Fruit fly (Drosophila melanogaster) whole organism, embryonic: ENCODE results near the gene Datp.
A peak's percentile ranks its signal among the peaks of the same experiment; 100 is the strongest.

Source experiments
- Ada2b ChIP-seq: fragments of 200-800 bp; sonication (Bioruptor generic); IDR thresholded peaks from 2 replicates; pipeline ENCODE4 v1.3.6; 2022; ENCODE audit warnings: missing biosample characterization, missing genetic modification characterization
- Atf-2 ChIP-seq: fragments of 200-800 bp; sonication (Bioruptor generic); optimal IDR thresholded peaks from 2 replicates; lab custom pipeline; 2016; ENCODE audit warnings: missing biosample characterization, missing genetic modification characterization
- CG1024 ChIP-seq: fragments of 200-800 bp; sonication (Bioruptor generic); IDR thresholded peaks from 2 replicates; pipeline ENCODE4 v1.3.6; 2022; ENCODE audit warnings: missing biosample characterization, missing genetic modification characterization
- CG10462 ChIP-seq: fragments of 200-800 bp; sonication (Bioruptor generic); optimal IDR thresholded peaks from 2 replicates; lab custom pipeline; 2016; ENCODE audit warnings: missing biosample characterization, missing genetic modification characterization
- CG12942 ChIP-seq: fragments of 200-800 bp; sonication (Bioruptor generic); optimal IDR thresholded peaks from 3 replicates; lab custom pipeline; 2016; ENCODE audit warnings: missing biosample characterization, missing genetic modification characterization
- CG14014 ChIP-seq: fragments of 200-800 bp; sonication (Bioruptor generic); IDR thresholded peaks from 2 replicates; pipeline ENCODE4 v1.3.6; 2022; ENCODE audit warnings: missing biosample characterization, missing genetic modification characterization
- CG15073 ChIP-seq: fragments of 200-800 bp; sonication (Bioruptor generic); optimal IDR thresholded peaks from 2 replicates; lab custom pipeline; 2016; ENCODE audit warnings: missing biosample characterization, missing genetic modification characterization
- CG15601 ChIP-seq: fragments of 200-800 bp; sonication (Bioruptor generic); optimal IDR thresholded peaks from 3 replicates; lab custom pipeline; 2019; ENCODE audit warnings: missing biosample characterization, mild to moderate bottlenecking, missing genetic modification characterization, moderate library complexity
- CG15696 ChIP-seq: fragments of 200-800 bp; sonication (Bioruptor generic); optimal IDR thresholded peaks from 2 replicates; lab custom pipeline; 2019; ENCODE audit warnings: missing biosample characterization, mild to moderate bottlenecking, missing genetic modification characterization, moderate library complexity
- CG1602 ChIP-seq: fragments of 200-800 bp; sonication (Bioruptor generic); optimal IDR thresholded peaks from 3 replicates; lab custom pipeline; 2016; ENCODE audit warnings: missing biosample characterization, missing genetic modification characterization
- CG17802 ChIP-seq: fragments of 200-800 bp; sonication (Bioruptor generic); optimal IDR thresholded peaks from 2 replicates; lab custom pipeline; 2018; ENCODE audit warnings: missing biosample characterization, mild to moderate bottlenecking, missing genetic modification characterization, moderate library complexity
- CG17829 ChIP-seq: fragments of 200-800 bp; optimal IDR thresholded peaks from 2 replicates; lab custom pipeline; 2019; ENCODE audit warnings: missing biosample characterization, mild to moderate bottlenecking, missing genetic modification characterization, moderate library complexity
- CG17912 ChIP-seq: fragments of 200-800 bp; sonication (Bioruptor generic); optimal IDR thresholded peaks from 2 replicates; lab custom pipeline; 2018; ENCODE audit warnings: missing biosample characterization, mild to moderate bottlenecking, missing genetic modification characterization
- CG2889 ChIP-seq: fragments of 200-800 bp; sonication (Bioruptor generic); IDR thresholded peaks from 3 replicates; pipeline ENCODE4 v1.3.6; 2022; ENCODE audit warnings: missing biosample characterization, missing genetic modification characterization
- CG33213 ChIP-seq: fragments of 200-800 bp; sonication (Bioruptor generic); optimal IDR thresholded peaks from 3 replicates; lab custom pipeline; 2016; ENCODE audit warnings: missing biosample characterization, missing genetic modification characterization
- CG4282 ChIP-seq: fragments of 200-800 bp; sonication (Bioruptor generic); optimal IDR thresholded peaks from 2 replicates; lab custom pipeline; 2016; ENCODE audit warnings: missing biosample characterization, missing genetic modification characterization
- CG6689 ChIP-seq: fragments of 200-800 bp; sonication (Bioruptor generic); IDR thresholded peaks from 2 replicates; pipeline ENCODE4 v1.3.6; 2022; ENCODE audit warnings: missing biosample characterization, missing genetic modification characterization
- CG7745 ChIP-seq: fragments of 200-800 bp; sonication (Bioruptor generic); optimal IDR thresholded peaks from 2 replicates; lab custom pipeline; 2018; ENCODE audit warnings: missing biosample characterization, mild to moderate bottlenecking, missing genetic modification characterization, moderate library complexity
- CG8089 ChIP-seq: fragments of 200-800 bp; sonication (Bioruptor generic); optimal IDR thresholded peaks from 3 replicates; lab custom pipeline; 2016; ENCODE audit warnings: missing biosample characterization, missing genetic modification characterization
- CG8478 ChIP-seq: fragments of >200 bp; optimal IDR thresholded peaks from 2 replicates; lab custom pipeline; 2018
- CHES-1-like ChIP-seq: fragments of 200-800 bp; sonication (Bioruptor generic); optimal IDR thresholded peaks from 2 replicates; lab custom pipeline; 2016; ENCODE audit warnings: missing biosample characterization, missing genetic modification characterization
- D ChIP-seq, 2 experiments: fragments of 200-800 bp in 1 of 2; fragments of >200 bp in 1 of 2; sonication (Bioruptor generic) in 1 of 2; optimal IDR thresholded peaks; 2 replicates in 1 of 2; 3 replicates in 1 of 2; lab custom pipeline; 2017; ENCODE audit warnings: mild to moderate bottlenecking in 1 of 2, missing biosample characterization in 1 of 2, missing genetic modification characterization in 1 of 2, missing genetic modification reagents in 1 of 2
- Doc2 ChIP-seq: fragments of 200-800 bp; sonication (Bioruptor generic); IDR thresholded peaks from 2 replicates; pipeline ENCODE4 v1.3.6; 2022; ENCODE audit warnings: missing biosample characterization, missing genetic modification characterization
- Ets97D ChIP-seq: fragments of 200-800 bp; sonication (Bioruptor generic); optimal IDR thresholded peaks from 3 replicates; lab custom pipeline; 2016; ENCODE audit warnings: missing biosample characterization, missing genetic modification characterization
- Gsc ChIP-seq: fragments of 200-800 bp; sonication (Bioruptor generic); IDR thresholded peaks from 2 replicates; pipeline ENCODE4 v1.3.6; 2022; ENCODE audit warnings: missing biosample characterization, missing genetic modification characterization
- H15 ChIP-seq: fragments of 200-800 bp; sonication (Bioruptor generic); IDR thresholded peaks from 3 replicates; pipeline ENCODE4 v1.3.6; 2022; ENCODE audit warnings: missing biosample characterization, missing genetic modification characterization
- HLHmδ ChIP-seq: fragments of 200-800 bp; sonication (Bioruptor generic); optimal IDR thresholded peaks from 2 replicates; lab custom pipeline; 2018; ENCODE audit warnings: missing biosample characterization, mild to moderate bottlenecking, missing genetic modification characterization, moderate library complexity
- Max ChIP-seq: fragments of 200-800 bp; sonication (Bioruptor generic); optimal IDR thresholded peaks from 2 replicates; lab custom pipeline; 2016; ENCODE audit warnings: missing biosample characterization, mild to moderate bottlenecking, missing genetic modification characterization
- NC2α ChIP-seq: fragments of 200-800 bp; sonication (Bioruptor generic); optimal IDR thresholded peaks from 2 replicates; lab custom pipeline; 2016; ENCODE audit warnings: missing biosample characterization, missing genetic modification characterization
- NC2β ChIP-seq: fragments of 200-800 bp; sonication (Bioruptor generic); optimal IDR thresholded peaks from 2 replicates; lab custom pipeline; 2016; ENCODE audit warnings: missing biosample characterization, missing genetic modification characterization
- NK7.1 ChIP-seq: fragments of 200-800 bp; sonication (Bioruptor generic); optimal IDR thresholded peaks from 3 replicates; lab custom pipeline; 2016; ENCODE audit warnings: missing biosample characterization, missing genetic modification characterization
- Side ChIP-seq: fragments of 200-800 bp; sonication (Bioruptor generic); optimal IDR thresholded peaks from 2 replicates; lab custom pipeline; 2016; ENCODE audit warnings: missing biosample characterization, missing genetic modification characterization
- ap ChIP-seq: fragments of 200-800 bp; sonication (Bioruptor generic); IDR thresholded peaks from 2 replicates; pipeline ENCODE4 v1.3.6; 2022; ENCODE audit warnings: missing biosample characterization, missing genetic modification characterization
- ara ChIP-seq: fragments of 200-800 bp; sonication (Bioruptor generic); IDR thresholded peaks from 2 replicates; pipeline ENCODE4 v1.3.6; 2022; ENCODE audit warnings: missing biosample characterization, missing genetic modification characterization
- bbx ChIP-seq: fragments of 200-800 bp; sonication (Bioruptor generic); IDR thresholded peaks from 2 replicates; pipeline ENCODE4 v1.3.6; 2022; ENCODE audit warnings: missing biosample characterization, missing genetic modification characterization; ENCODE audit not compliant: partially characterized antibody
- bowl ChIP-seq: fragments of 200-800 bp; sonication (Bioruptor generic); IDR thresholded peaks from 2 replicates; pipeline ENCODE4 v1.3.6; 2022; ENCODE audit warnings: missing biosample characterization, missing genetic modification characterization
- dpn ChIP-seq, 2 experiments: fragments of 200-800 bp; sonication (Bioruptor generic); optimal IDR thresholded peaks; 3 replicates each; lab custom pipeline; 2016; ENCODE audit warnings: missing biosample characterization in 2 of 2, missing genetic modification characterization in 2 of 2
- dysf ChIP-seq: fragments of 200-800 bp; sonication (Bioruptor generic); IDR thresholded peaks from 3 replicates; pipeline ENCODE4 v1.3.6; 2022; ENCODE audit warnings: missing biosample characterization, missing genetic modification characterization
- en ChIP-seq: fragments of 200-800 bp; sonication (Bioruptor generic); optimal IDR thresholded peaks from 2 replicates; lab custom pipeline; 2016; ENCODE audit warnings: missing biosample characterization, missing genetic modification characterization
- ewg ChIP-seq: fragments of 200-800 bp; sonication (Bioruptor generic); optimal IDR thresholded peaks from 3 replicates; lab custom pipeline; 2017; ENCODE audit warnings: mild to moderate bottlenecking, missing biosample characterization, missing genetic modification reagents, missing genetic modification characterization
- gro ChIP-seq: fragments of 200-800 bp; sonication (Bioruptor generic); optimal IDR thresholded peaks from 2 replicates; lab custom pipeline; 2016; ENCODE audit warnings: missing biosample characterization, missing genetic modification characterization
- lbe ChIP-seq: fragments of 200-800 bp; sonication (Bioruptor generic); optimal IDR thresholded peaks from 2 replicates; lab custom pipeline; 2016; ENCODE audit warnings: missing biosample characterization, mild to moderate bottlenecking, missing genetic modification characterization
- lilli ChIP-seq: fragments of 200-800 bp; sonication (Bioruptor generic); optimal IDR thresholded peaks from 3 replicates; lab custom pipeline; 2016; ENCODE audit warnings: missing biosample characterization, missing genetic modification characterization
- nom ChIP-seq: fragments of 200-800 bp; sonication (Bioruptor generic); optimal IDR thresholded peaks from 2 replicates; lab custom pipeline; 2017; ENCODE audit warnings: missing biosample characterization, missing genetic modification characterization, mild to moderate bottlenecking, moderate library complexity, missing genetic modification reagents
- run ChIP-seq: fragments of 200-800 bp; sonication (Bioruptor generic); optimal IDR thresholded peaks from 3 replicates; lab custom pipeline; 2018; ENCODE audit warnings: missing biosample characterization, mild to moderate bottlenecking, missing genetic modification characterization
- sc ChIP-seq, 3 experiments: fragments of >200 bp in 2 of 3; fragments of 200-800 bp in 1 of 3; sonication (Bioruptor generic) in 1 of 3; optimal IDR thresholded peaks; 2 replicates in 2 of 3; 3 replicates in 1 of 3; lab custom pipeline; 2017; ENCODE audit warnings: mild to moderate bottlenecking in 1 of 3, missing biosample characterization in 1 of 3, missing genetic modification characterization in 1 of 3, missing genetic modification reagents in 1 of 3
- sens-2 ChIP-seq: fragments of 200-800 bp; sonication (Bioruptor generic); IDR thresholded peaks from 2 replicates; pipeline ENCODE4 v1.3.6; 2022; ENCODE audit warnings: missing biosample characterization, missing genetic modification characterization
- sisA ChIP-seq: fragments of 200-800 bp; sonication (Bioruptor generic); IDR thresholded peaks from 2 replicates; pipeline ENCODE4 v1.3.6; 2022; ENCODE audit warnings: missing biosample characterization, missing genetic modification characterization
- slbo ChIP-seq: fragments of 200-800 bp; sonication (Bioruptor generic); IDR thresholded peaks from 2 replicates; pipeline ENCODE4 v1.3.6; 2022; ENCODE audit warnings: missing biosample characterization, missing genetic modification characterization
- toy ChIP-seq: fragments of 200-800 bp; sonication (Bioruptor generic); IDR thresholded peaks from 2 replicates; pipeline ENCODE4 v1.3.6; 2022; ENCODE audit warnings: missing biosample characterization, missing genetic modification characterization
- usp ChIP-seq: fragments of >200 bp; optimal IDR thresholded peaks from 2 replicates; lab custom pipeline; 2017; ENCODE audit warnings: missing biosample characterization, missing genetic modification characterization

Gene Datp

DNA sequence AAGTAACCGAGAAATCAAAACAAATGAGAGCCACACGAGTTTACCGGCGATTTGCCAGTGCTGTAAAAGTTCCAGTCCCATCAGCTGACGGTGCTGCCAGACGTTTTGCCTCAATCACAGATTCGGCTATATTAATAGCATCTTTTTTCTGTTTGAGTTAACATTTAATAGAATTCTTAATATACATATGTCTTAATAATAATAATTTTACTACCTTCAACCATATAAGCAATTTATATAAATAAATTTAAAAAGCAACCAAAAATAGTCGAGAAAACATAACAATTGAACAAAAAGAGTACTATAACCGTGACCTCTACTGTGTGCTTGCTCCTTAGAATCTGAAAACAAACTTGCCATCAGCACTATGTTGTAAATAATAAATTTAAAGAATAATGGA is 15.5 kb upstream of the Datp start, which contains the start of the genes CG13126 and CG4709 (continued):
- TF ChIP-seq Doc2 (no peak), CG8089 (GFP tag; lab: Kevin White, UChicago) (no peak), CG7745 (tag; lab: Kevin White, UChicago) (no peak), sisA (GFP tag; lab: Robert Waterston, UW) (peak; percentile 79), HLHmδ (GFP tag; lab: Kevin White, UChicago) (no peak), Atf-2 (GFP tag; lab: Kevin White, UChicago) (peak; percentile 10), CG12942 (peak; percentile 87), CG1024 (GFP tag; lab: Robert Waterston, UW) (peak; percentile 66; the same call in 1 of the 2 replicates), NC2α (GFP tag; lab: Kevin White, UChicago) (no peak), usp (GFP tag; lab: Kevin White, UChicago) (no peak), dysf (GFP tag; lab: Robert Waterston, UW) (peak; percentile 92), nom (GFP tag; lab: Kevin White, UChicago) (peak; percentile 85), CG10462 (peak; percentile 73), Max (GFP tag; lab: Kevin White, UChicago) (peak; percentile 92), CG17912 (peak; percentile 29), H15 (GFP tag; lab: Robert Waterston, UW) (peak; percentile 80), ara (GFP tag; lab: Robert Waterston, UW) (peak; percentile 89), ewg (GFP tag; lab: Kevin White, UChicago) (peak; percentile 74), bowl (GFP tag; lab: Robert Waterston, UW) (peak; percentile 49; the same call in 1 of the 2 replicates), CG15601 (tag; lab: Kevin White, UChicago) (peak; percentile 90), Ada2b (GFP tag; lab: Robert Waterston, UW) (peak; percentile 80), sens-2 (peak; percentile 67; the same call in 1 of the 2 replicates), lilli (GFP tag; lab: Kevin White, UChicago) (peak; percentile 81), CG15696 (tag; lab: Kevin White, UChicago) (peak; percentile 95), Side (GFP tag; lab: Kevin White, UChicago) (peak; percentile 28), CG17802 (tag; lab: Kevin White, UChicago) (peak; percentile 73), NK7.1 (GFP tag; lab: Kevin White, UChicago) (peak; percentile 29), bbx (GFP tag; lab: Robert Waterston, UW) (0 out of 2 replicates have a peak, but pooled peaks have one; percentile 18), gro (peak; percentile 0), CG33213 (GFP tag; lab: Kevin White, UChicago) (peak; percentile 49), D (optimal IDR thresholded peaks at IDR 0.05; lab: Kevin White, UChicago) (no peak), D (GFP tag; optimal IDR thresholded peaks at IDR 0.05; lab: Kevin White, UChicago) (peak; percentile 87), CHES-1-like (GFP tag; lab: Kevin White, UChicago) (peak; percentile 37), CG4282 (GFP tag; lab: Kevin White, UChicago) (no peak), lbe (GFP tag; lab: Kevin White, UChicago) (peak; percentile 89), ap (GFP tag; lab: Robert Waterston, UW) (peak; percentile 83), slbo (GFP tag; lab: Robert Waterston, UW) (peak; percentile 93), run (tag; lab: Kevin White, UChicago) (peak; percentile 88), dpn (GFP tag; optimal IDR thresholded peaks at IDR 0.05; lab: Kevin White, UChicago) (peak; percentile 2 to 93), sc (optimal IDR thresholded peaks at IDR 0.05; lab: Kevin White, UChicago) (no peak), sc (GFP tag; optimal IDR thresholded peaks at IDR 0.05; lab: Kevin White, UChicago) (peak; percentile 82), Gsc (GFP tag; lab: Robert Waterston, UW) (peak; percentile 64), CG1602 (peak; percentile 89), CG8478 (lab: Kevin White, UChicago) (no peak), toy (GFP tag; lab: Robert Waterston, UW) (0 out of 2 replicates have a peak, but pooled peaks have one; percentile 45), Ets97D (peak; percentile 61), CG14014 (GFP tag; lab: Robert Waterston, UW) (peak; percentile 87), CG15073 (GFP tag; lab: Kevin White, UChicago) (peak; percentile 57), CG2889 (GFP tag; lab: Robert Waterston, UW) (peak; percentile 74; the same call in 2 of the 3 replicates), NC2β (GFP tag; lab: Kevin White, UChicago) (peak; percentile 9), en (peak; percentile 24), CG17829 (tag; lab: Kevin White, UChicago) (peak; percentile 97), CG6689 (peak; percentile 93)
